Fruit fly (Drosophila melanogaster) whole organism, prepupa: ENCODE data around the gene Mon1.

Source experiments
- Blimp-1 ChIP-seq: fragments of 200-800 bp; sonication (Bioruptor generic); optimal IDR thresholded peaks from 3 replicates; lab custom pipeline; 2017; ENCODE audit warnings: missing biosample characterization, missing genetic modification characterization, mild to moderate bottlenecking, moderate library complexity, missing genetic modification reagents
- CG11294 ChIP-seq: fragments of 200-800 bp; sonication (Bioruptor generic); IDR thresholded peaks from 2 replicates; pipeline ENCODE4 v1.3.6; 2022; ENCODE audit warnings: missing biosample characterization, missing genetic modification characterization
- CG11762 ChIP-seq: fragments of 200-800 bp; sonication (Bioruptor generic); optimal IDR thresholded peaks from 3 replicates; lab custom pipeline; 2016; ENCODE audit warnings: missing biosample characterization, missing genetic modification characterization; ENCODE audit not compliant: insufficient read depth
- CG11902 ChIP-seq: fragments of 200-800 bp; sonication (Bioruptor generic); optimal IDR thresholded peaks from 3 replicates; lab custom pipeline; 2016; ENCODE audit warnings: missing biosample characterization, missing genetic modification characterization
- CG15336 ChIP-seq: fragments of 200-800 bp; sonication (Bioruptor generic); IDR thresholded peaks from 2 replicates; pipeline ENCODE4 v1.3.6; 2022; ENCODE audit warnings: missing biosample characterization, missing genetic modification characterization
- CG1621 ChIP-seq: fragments of 200-800 bp; sonication (Bioruptor generic); optimal IDR thresholded peaks from 3 replicates; lab custom pipeline; 2018; ENCODE audit warnings: missing biosample characterization, mild to moderate bottlenecking, missing genetic modification characterization
- CG16779 ChIP-seq: fragments of 200-800 bp; sonication (Bioruptor generic); optimal IDR thresholded peaks from 3 replicates; lab custom pipeline; 2017; ENCODE audit warnings: missing biosample characterization, mild to moderate bottlenecking, missing genetic modification characterization
- CG3032 ChIP-seq: fragments of 200-800 bp; optimal IDR thresholded peaks from 2 replicates; lab custom pipeline; 2019; ENCODE audit warnings: missing biosample characterization, mild to moderate bottlenecking, missing genetic modification characterization, moderate library complexity
- CG3919 ChIP-seq: fragments of 200-800 bp; sonication (Bioruptor generic); optimal IDR thresholded peaks from 3 replicates; lab custom pipeline; 2016; ENCODE audit warnings: missing biosample characterization, missing genetic modification characterization
- CG4318 ChIP-seq: fragments of 200-800 bp; sonication (Bioruptor generic); optimal IDR thresholded peaks from 3 replicates; lab custom pipeline; 2017; ENCODE audit warnings: missing biosample characterization, mild to moderate bottlenecking, missing genetic modification characterization
- CG6163 ChIP-seq: fragments of 200-800 bp; sonication (Bioruptor generic); IDR thresholded peaks from 3 replicates; pipeline ENCODE4 v1.3.6; 2022; ENCODE audit warnings: missing biosample characterization, missing genetic modification characterization
- CG6276 ChIP-seq: fragments of 200-800 bp; sonication (Bioruptor generic); optimal IDR thresholded peaks from 2 replicates; lab custom pipeline; 2017; ENCODE audit warnings: missing biosample characterization, mild to moderate bottlenecking, missing genetic modification characterization
- CG6792 ChIP-seq: fragments of 200-800 bp; sonication (Bioruptor generic); optimal IDR thresholded peaks from 3 replicates; lab custom pipeline; 2016; ENCODE audit warnings: missing biosample characterization, missing genetic modification characterization
- CG7368 ChIP-seq: fragments of 200-800 bp; sonication (Bioruptor generic); optimal IDR thresholded peaks from 3 replicates; lab custom pipeline; 2016; ENCODE audit warnings: missing biosample characterization, missing genetic modification characterization
- CG8319 ChIP-seq: fragments of 200-800 bp; sonication (Bioruptor generic); optimal IDR thresholded peaks from 3 replicates; lab custom pipeline; 2016; ENCODE audit warnings: missing biosample characterization, missing genetic modification characterization
- CG8632 ChIP-seq: fragments of 200-800 bp; sonication (Bioruptor generic); optimal IDR thresholded peaks from 3 replicates; lab custom pipeline; 2016; ENCODE audit warnings: missing biosample characterization, missing genetic modification characterization
- CG9139 ChIP-seq: fragments of 200-800 bp; sonication (Bioruptor generic); optimal IDR thresholded peaks from 3 replicates; lab custom pipeline; 2017; ENCODE audit warnings: missing biosample characterization, mild to moderate bottlenecking, missing genetic modification characterization
- Eip78C ChIP-seq: fragments of 200-800 bp; sonication (Bioruptor generic); peaks from one replicate; lab custom pipeline; 2016; ENCODE audit warnings: missing biosample characterization, missing genetic modification characterization
- Ets21C ChIP-seq: fragments of 200-800 bp; sonication (Bioruptor generic); optimal IDR thresholded peaks from 3 replicates; lab custom pipeline; 2016; ENCODE audit warnings: missing biosample characterization, missing genetic modification characterization
- Gug ChIP-seq: fragments of 200-800 bp; sonication (Bioruptor generic); IDR thresholded peaks from 2 replicates; pipeline ENCODE4 v1.3.6; 2022; ENCODE audit warnings: missing biosample characterization, missing genetic modification characterization
- Hr38 ChIP-seq: sonication (Bioruptor generic); optimal IDR thresholded peaks from 2 replicates; lab custom pipeline; 2016; ENCODE audit warnings: missing biosample characterization, missing genetic modification characterization
- Hr39 ChIP-seq: fragments of 200-800 bp; sonication (Bioruptor generic); optimal IDR thresholded peaks from 2 replicates; lab custom pipeline; 2016; ENCODE audit warnings: missing biosample characterization, missing genetic modification characterization
- Met ChIP-seq: fragments of 200-800 bp; sonication (Bioruptor generic); optimal IDR thresholded peaks from 3 replicates; lab custom pipeline; 2016; ENCODE audit warnings: missing biosample characterization, missing genetic modification characterization
- OdsH ChIP-seq: fragments of 200-800 bp; sonication (Bioruptor generic); optimal IDR thresholded peaks from 3 replicates; lab custom pipeline; 2016; ENCODE audit warnings: missing biosample characterization, missing genetic modification characterization
- Sox102F ChIP-seq: fragments of 200-800 bp; sonication (Bioruptor generic); optimal IDR thresholded peaks from 2 replicates; lab custom pipeline; 2016; ENCODE audit warnings: missing biosample characterization, mild to moderate bottlenecking, missing genetic modification characterization
- acj6 ChIP-seq: fragments of 200-800 bp; sonication (Bioruptor generic); optimal IDR thresholded peaks from 3 replicates; lab custom pipeline; 2016; ENCODE audit warnings: missing biosample characterization, missing genetic modification characterization
- dsx ChIP-seq: fragments of 200-800 bp; optimal IDR thresholded peaks from 3 replicates; lab custom pipeline; 2019; ENCODE audit warnings: missing biosample characterization, mild to moderate bottlenecking, missing genetic modification characterization, moderate library complexity; ENCODE audit not compliant: poor library complexity, severe bottlenecking
- esn ChIP-seq: fragments of 200-800 bp; sonication (Bioruptor generic); optimal IDR thresholded peaks from 2 replicates; lab custom pipeline; 2016; ENCODE audit warnings: missing biosample characterization, mild to moderate bottlenecking, missing genetic modification characterization, moderate library complexity
- fd59A ChIP-seq: fragments of 200-800 bp; sonication (Bioruptor generic); optimal IDR thresholded peaks from 2 replicates; lab custom pipeline; 2017; ENCODE audit warnings: missing biosample characterization, mild to moderate bottlenecking, missing genetic modification characterization, missing genetic modification reagents
- fd85E ChIP-seq: fragments of 200-800 bp; sonication (Bioruptor generic); optimal IDR thresholded peaks from 3 replicates; lab custom pipeline; 2016; ENCODE audit warnings: missing biosample characterization, missing genetic modification characterization
- fkh ChIP-seq: fragments of 200-800 bp; sonication (Bioruptor generic); optimal IDR thresholded peaks from 3 replicates; lab custom pipeline; 2017; ENCODE audit warnings: missing biosample characterization, mild to moderate bottlenecking, missing genetic modification characterization, moderate library complexity
- lz ChIP-seq: fragments of 200-800 bp; sonication (Bioruptor generic); optimal IDR thresholded peaks from 3 replicates; lab custom pipeline; 2016; ENCODE audit warnings: missing biosample characterization, missing genetic modification characterization
- pdm3 ChIP-seq: fragments of 200-800 bp; sonication (Bioruptor generic); optimal IDR thresholded peaks from 3 replicates; lab custom pipeline; 2016; ENCODE audit warnings: missing biosample characterization, missing genetic modification characterization
- ss ChIP-seq, 2 experiments: fragments of 200-800 bp; sonication (Bioruptor generic); optimal IDR thresholded peaks; 2 replicates in 1 of 2; 3 replicates in 1 of 2; lab custom pipeline; 2017 to 2018; ENCODE audit warnings: mild to moderate bottlenecking in 2 of 2, missing biosample characterization in 2 of 2, missing genetic modification characterization in 2 of 2, moderate library complexity in 1 of 2

The Mon1 gene

dm6 chr2L:4821319-4821717 lies 29.1 kb upstream of the Mon1 start (continued):
- TF ChIP-seq Sox102F (GFP tag; lab: Kevin White, UChicago) (peak; percentile 63), pdm3 (GFP tag; lab: Kevin White, UChicago) (peak; percentile 76), CG9139 (peak; percentile 66), Gug (peak; percentile 63), OdsH (GFP tag; lab: Kevin White, UChicago) (peak; percentile 82), fkh (GFP tag; lab: Kevin White, UChicago) (peak; percentile 16), CG4318 (GFP tag; lab: Kevin White, UChicago) (peak; percentile 57), Hr39 (no peak), CG6792 (GFP tag; lab: Kevin White, UChicago) (peak; percentile 54), CG6163 (GFP tag; lab: Robert Waterston, UW) (peak; percentile 40), Met (peak; percentile 72), Ets21C (GFP tag; lab: Kevin White, UChicago) (peak; percentile 57), CG11762 (GFP tag; lab: Kevin White, UChicago) (peak; percentile 79), CG3032 (tag; lab: Kevin White, UChicago) (peak; percentile 91), CG15336 (GFP tag; lab: Robert Waterston, UW) (peak; percentile 53), CG7368 (GFP tag; lab: Kevin White, UChicago) (peak; percentile 56), CG8632 (GFP tag; lab: Kevin White, UChicago) (peak; percentile 66)

- no peak for TF ChIP-seq lz (GFP tag; lab: Kevin White, UChicago)
- TF ChIP-seq CG15336 (GFP tag; lab: Robert Waterston, UW): no peak
- TF ChIP-seq CG1621: no peak
- no peak for TF ChIP-seq acj6 (GFP tag; lab: Kevin White, UChicago)
These were observed 28.7 kb upstream of the Mon1 start, which contains the start of gene CG15628 for dm6 chr2L:4821757-4822156. Gene CG15628 (plus strand): TSS chr2L:4821774.

- TF ChIP-seq pdm3 (GFP tag; lab: Kevin White, UChicago): no peak
- no peak for TF ChIP-seq Met
- TF ChIP-seq, all 60 proteins: peak for 0
These were observed 28.2 kb upstream of the Mon1 start for dm6 chr2L:4822258-4822657.

dm6 chr2L:4823797-4824196 lies 26.6 kb upstream of the Mon1 start:
- no peak for TF ChIP-seq esn (GFP tag; lab: Kevin White, UChicago)
- no peak for TF ChIP-seq Blimp-1
- TF ChIP-seq CG8319 (GFP tag; lab: Kevin White, UChicago): no peak
- TF ChIP-seq dsx (GFP tag; lab: Kevin White, UChicago): no peak
- TF ChIP-seq fd59A (GFP tag; lab: Kevin White, UChicago): no peak
- TF ChIP-seq OdsH (GFP tag; lab: Kevin White, UChicago): no peak
- TF ChIP-seq CG11902 (GFP tag; lab: Kevin White, UChicago): no peak
- no peak for TF ChIP-seq CG16779 (tag; lab: Kevin White, UChicago)
- TF ChIP-seq Hr39: no peak
- no peak for TF ChIP-seq fd85E (GFP tag; lab: Kevin White, UChicago)
- TF ChIP-seq CG8632 (GFP tag; lab: Kevin White, UChicago): no peak
- no peak for TF ChIP-seq CG3919 (GFP tag; lab: Kevin White, UChicago)
- TF ChIP-seq Gug: no peak
- no peak for TF ChIP-seq CG6276 (GFP tag; lab: Kevin White, UChicago)
- TF ChIP-seq CG11294 (GFP tag; lab: Robert Waterston, UW): no peak

dm6 chr2L:4825695-4826094 lies 24.7 kb upstream of the Mon1 start:
- TF ChIP-seq Eip78C (GFP tag; lab: Kevin White, UChicago) (peak; percentile 34), CG16779 (tag; lab: Kevin White, UChicago) (no peak), ss (GFP tag; optimal IDR thresholded peaks at IDR 0.05; lab: Kevin White, UChicago) (peak in 1 of 2 experiments; percentile 90), Blimp-1 (peak; percentile 6), Hr38 (no peak)
